Fruit fly (Drosophila melanogaster): ENCODE results near the gene tal-1A.

The tal-1A gene

dm6 chr3R:13817480-13818305 lies 4.8 kb downstream of the tal-1A start (continued):
- peak; percentile 53 for TF ChIP-seq Abd-B (GFP tag; optimal IDR thresholded peaks at IDR 0.05)
- TF ChIP-seq CG13775 (GFP tag; optimal IDR thresholded peaks at IDR 0.05): peak; percentile 24
- TF ChIP-seq az2 (GFP tag; optimal IDR thresholded peaks at IDR 0.05): peak; percentile 73
- peak; percentile 70 for TF ChIP-seq CG12391 (tag; optimal IDR thresholded peaks at IDR 0.05)
- peak; percentile 25 for TF ChIP-seq CG9727 (GFP tag; optimal IDR thresholded peaks at IDR 0.05)
- 0 out of 3 replicates have a peak, but pooled peaks have one; percentile 16 for TF ChIP-seq CG11456 (GFP tag; IDR thresholded peaks at IDR 0.05)
- TF ChIP-seq CG11696 (GFP tag; IDR thresholded peaks at IDR 0.05): no peak
- TF ChIP-seq CG10431 (GFP tag; optimal IDR thresholded peaks at IDR 0.05): peak; percentile 38
- 0 out of 2 replicates have a peak, but pooled peaks have one; percentile 4 for TF ChIP-seq sens-2 (GFP tag; IDR thresholded peaks at IDR 0.05)
- TF ChIP-seq CG8765 (GFP tag; IDR thresholded peaks at IDR 0.05): no peak
- TF ChIP-seq Ada2b (GFP tag; IDR thresholded peaks at IDR 0.05): no peak
- TF ChIP-seq CG17359 (tag; optimal IDR thresholded peaks at IDR 0.05): peak; percentile 71
- no peak for TF ChIP-seq ato (GFP tag; IDR thresholded peaks at IDR 0.05; ENCODE audit: partially characterized antibody)
- TF ChIP-seq ems (GFP tag; optimal IDR thresholded peaks at IDR 0.05): no peak
- TF ChIP-seq CG2875 (GFP tag; optimal IDR thresholded peaks at IDR 0.05): peak; percentile 63
- TF ChIP-seq tup (GFP tag; optimal IDR thresholded peaks at IDR 0.05): no peak
- TF ChIP-seq dmrt11E (tag; optimal IDR thresholded peaks at IDR 0.05): no peak
- peak; percentile 14; the same call in 1 of the 2 replicates for TF ChIP-seq Awh (GFP tag; IDR thresholded peaks at IDR 0.05)
- TF ChIP-seq CG15601 (tag; optimal IDR thresholded peaks at IDR 0.05): peak; percentile 66
- peak; percentile 81 for TF ChIP-seq CG8388 (GFP tag; optimal IDR thresholded peaks at IDR 0.05)
- TF ChIP-seq slbo (GFP tag; IDR thresholded peaks at IDR 0.05): peak; percentile 13; the same call in 1 of the 2 replicates
- TF ChIP-seq Tbp (GFP tag; optimal IDR thresholded peaks at IDR 0.05): no peak
- TF ChIP-seq pros (GFP tag; optimal IDR thresholded peaks at IDR 0.05): peak; percentile 87
- peak; percentile 84 for TF ChIP-seq phol (tag; optimal IDR thresholded peaks at IDR 0.05)
- TF ChIP-seq gem (tag; optimal IDR thresholded peaks at IDR 0.05): peak; percentile 85
- TF ChIP-seq CG6689 (GFP tag; IDR thresholded peaks at IDR 0.05): peak; percentile 53
- peak; percentile 10 for TF ChIP-seq CG17186 (GFP tag; optimal IDR thresholded peaks at IDR 0.05)
- TF ChIP-seq Oaz (GFP tag; IDR thresholded peaks at IDR 0.05): no peak
- TF ChIP-seq Eip74EF (GFP tag; optimal IDR thresholded peaks at IDR 0.05): peak in 1 of 2 experiments; percentile 80
- TF ChIP-seq ewg (GFP tag; optimal IDR thresholded peaks at IDR 0.05): peak; percentile 63
- peak; percentile 62; the same call in 2 of the 3 replicates for TF ChIP-seq ken (GFP tag; IDR thresholded peaks at IDR 0.05)
- peak in 1 of 2 experiments; percentile 73 for TF ChIP-seq Hr51 (GFP tag; optimal IDR thresholded peaks at IDR 0.05)
- peak; percentile 72 for TF ChIP-seq CG31441 (GFP tag; IDR thresholded peaks at IDR 0.05)
- no peak for TF ChIP-seq ftz-f1 (GFP tag; optimal IDR thresholded peaks at IDR 0.05)
- TF ChIP-seq CG32767 (GFP tag; IDR thresholded peaks at IDR 0.05): peak; percentile 62
- TF ChIP-seq Xbp1 (GFP tag; optimal IDR thresholded peaks at IDR 0.05): peak; percentile 61
- no peak for TF ChIP-seq CG15696 (tag; optimal IDR thresholded peaks at IDR 0.05)
- peak; percentile 31 for TF ChIP-seq CG17328 (GFP tag; IDR thresholded peaks at IDR 0.05)
- peak; percentile 23 for TF ChIP-seq CG18476 (GFP tag; optimal IDR thresholded peaks at IDR 0.05)
- TF ChIP-seq HLH54F (GFP tag; optimal IDR thresholded peaks at IDR 0.05): no peak
- TF ChIP-seq twi (tag; optimal IDR thresholded peaks at IDR 0.05): peak; percentile 6
- TF ChIP-seq tin (GFP tag; optimal IDR thresholded peaks at IDR 0.05): peak; percentile 58
- TF ChIP-seq Poxn (GFP tag; IDR thresholded peaks at IDR 0.05): no peak
- TF ChIP-seq Mad (GFP tag; optimal IDR thresholded peaks at IDR 0.05): no peak
- TF ChIP-seq Camta (GFP tag; optimal IDR thresholded peaks at IDR 0.05): no peak
- TF ChIP-seq Pdp1 (GFP tag; optimal IDR thresholded peaks at IDR 0.05): peak; percentile 40 to 47
- peak; percentile 65 for TF ChIP-seq vvl (GFP tag; IDR thresholded peaks at IDR 0.05)
- peak; percentile 84 for TF ChIP-seq CG17361 (GFP tag; IDR thresholded peaks at IDR 0.05)

All from whole organism, embryonic.